Fruit fly (Drosophila melanogaster) whole organism, embryonic: ENCODE data around the gene Snm1.

Experiments
- Atf6 ChIP-seq: fragments of 200-800 bp; sonication (Bioruptor generic); IDR thresholded peaks from 2 replicates; pipeline ENCODE4 v1.3.6; 2022; ENCODE audit warnings: missing biosample characterization, missing genetic modification characterization
- B-H2 ChIP-seq: fragments of 200-800 bp; sonication (Bioruptor generic); optimal IDR thresholded peaks from 2 replicates; lab custom pipeline; 2018; ENCODE audit warnings: missing biosample characterization, mild to moderate bottlenecking, missing genetic modification characterization
- C15 ChIP-seq: fragments of 200-800 bp; sonication (Bioruptor generic); IDR thresholded peaks from 3 replicates; pipeline ENCODE4 v1.3.6; 2022; ENCODE audit warnings: missing biosample characterization, missing genetic modification characterization
- CG10321 ChIP-seq: fragments of 200-800 bp; sonication (Bioruptor generic); IDR thresholded peaks from 2 replicates; pipeline ENCODE4 v1.3.6; 2022; ENCODE audit warnings: missing biosample characterization, missing genetic modification characterization
- CG11695 ChIP-seq: fragments of 200-800 bp; sonication (Bioruptor generic); IDR thresholded peaks from 3 replicates; pipeline ENCODE4 v1.3.6; 2022; ENCODE audit warnings: missing biosample characterization, missing genetic modification characterization
- CG12391 ChIP-seq: fragments of 200-800 bp; sonication (Bioruptor generic); optimal IDR thresholded peaks from 3 replicates; lab custom pipeline; 2018; ENCODE audit warnings: missing biosample characterization, mild to moderate bottlenecking, missing genetic modification characterization, moderate library complexity
- CG13296 ChIP-seq: fragments of 200-800 bp; sonication (Bioruptor generic); optimal IDR thresholded peaks from 3 replicates; lab custom pipeline; 2018; ENCODE audit warnings: missing biosample characterization, mild to moderate bottlenecking, missing genetic modification characterization
- CG13894 ChIP-seq: fragments of 200-800 bp; sonication (Bioruptor generic); optimal IDR thresholded peaks from 3 replicates; lab custom pipeline; 2018; ENCODE audit warnings: missing biosample characterization, mild to moderate bottlenecking, missing genetic modification characterization, moderate library complexity
- CG14710 ChIP-seq: fragments of 200-800 bp; sonication (Bioruptor generic); optimal IDR thresholded peaks from 3 replicates; lab custom pipeline; 2019; ENCODE audit warnings: missing biosample characterization, mild to moderate bottlenecking, missing genetic modification characterization, moderate library complexity
- CG17912 ChIP-seq: fragments of 200-800 bp; sonication (Bioruptor generic); optimal IDR thresholded peaks from 2 replicates; lab custom pipeline; 2018; ENCODE audit warnings: missing biosample characterization, mild to moderate bottlenecking, missing genetic modification characterization
- CG18599 ChIP-seq: fragments of 200-800 bp; sonication (Bioruptor generic); optimal IDR thresholded peaks from 3 replicates; lab custom pipeline; 2017; ENCODE audit warnings: missing biosample characterization, missing genetic modification characterization, mild to moderate bottlenecking, moderate library complexity, missing genetic modification reagents
- CG2678 ChIP-seq: fragments of 200-800 bp; sonication (Bioruptor generic); optimal IDR thresholded peaks from 3 replicates; lab custom pipeline; 2019; ENCODE audit warnings: missing biosample characterization, mild to moderate bottlenecking, missing genetic modification characterization, moderate library complexity
- CG4424 ChIP-seq: fragments of 200-800 bp; sonication (Bioruptor generic); optimal IDR thresholded peaks from 3 replicates; lab custom pipeline; 2016; ENCODE audit warnings: missing biosample characterization, missing genetic modification characterization
- CG4707 ChIP-seq: fragments of 200-800 bp; sonication (Bioruptor generic); optimal IDR thresholded peaks from 2 replicates; lab custom pipeline; 2018; ENCODE audit warnings: missing biosample characterization, mild to moderate bottlenecking, missing genetic modification characterization, moderate library complexity
- CG4730 ChIP-seq: fragments of 200-800 bp; sonication (Bioruptor generic); IDR thresholded peaks from 2 replicates; pipeline ENCODE4 v1.3.6; 2022; ENCODE audit warnings: missing biosample characterization, missing genetic modification characterization
- CG4854 ChIP-seq: fragments of 200-800 bp; sonication (Bioruptor generic); optimal IDR thresholded peaks from 2 replicates; lab custom pipeline; 2016; ENCODE audit warnings: missing biosample characterization, missing genetic modification characterization, inconsistent platforms
- CG7556 ChIP-seq: fragments of 200-800 bp; sonication (Bioruptor generic); optimal IDR thresholded peaks from 2 replicates; lab custom pipeline; 2017; ENCODE audit warnings: missing biosample characterization, mild to moderate bottlenecking, missing genetic modification characterization
- CG8924 ChIP-seq: fragments of 200-800 bp; optimal IDR thresholded peaks from 3 replicates; lab custom pipeline; 2019; ENCODE audit warnings: missing biosample characterization, mild to moderate bottlenecking, missing genetic modification characterization, moderate library complexity
- CrebB ChIP-seq: fragments of 200-800 bp; sonication (Bioruptor generic); optimal IDR thresholded peaks from 3 replicates; lab custom pipeline; 2018; ENCODE audit warnings: missing biosample characterization, mild to moderate bottlenecking, missing genetic modification characterization
- Deaf1 ChIP-seq: fragments of 200-800 bp; optimal IDR thresholded peaks from 3 replicates; lab custom pipeline; 2019; ENCODE audit warnings: missing biosample characterization, mild to moderate bottlenecking, missing genetic modification characterization, moderate library complexity
- Dip2 ChIP-seq: fragments of 200-800 bp; sonication (Bioruptor generic); IDR thresholded peaks from 2 replicates; pipeline ENCODE4 v1.3.6; 2022; ENCODE audit warnings: missing biosample characterization, missing genetic modification characterization
- Hey ChIP-seq: fragments of 200-800 bp; sonication (Bioruptor generic); optimal IDR thresholded peaks from 3 replicates; lab custom pipeline; 2018; ENCODE audit warnings: missing biosample characterization, mild to moderate bottlenecking, missing genetic modification characterization
- HmgZ ChIP-seq: fragments of 200-800 bp; sonication (Bioruptor generic); optimal IDR thresholded peaks from 2 replicates; lab custom pipeline; 2018; ENCODE audit warnings: missing biosample characterization, mild to moderate bottlenecking, missing genetic modification characterization
- Hmr ChIP-seq: fragments of 200-800 bp; sonication (Bioruptor generic); optimal IDR thresholded peaks from 3 replicates; lab custom pipeline; 2017; ENCODE audit warnings: mild to moderate bottlenecking, missing biosample characterization, missing genetic modification reagents, missing genetic modification characterization
- Hsf ChIP-seq: fragments of 200-800 bp; sonication (Bioruptor generic); optimal IDR thresholded peaks from 3 replicates; lab custom pipeline; 2016; ENCODE audit warnings: missing biosample characterization, missing genetic modification characterization
- Jarid2 ChIP-seq: fragments of 200-800 bp; sonication (Bioruptor generic); optimal IDR thresholded peaks from 3 replicates; lab custom pipeline; 2017; ENCODE audit warnings: mild to moderate bottlenecking, missing biosample characterization, missing genetic modification reagents, missing genetic modification characterization
- Neu2 ChIP-seq: fragments of 200-800 bp; sonication (Bioruptor generic); optimal IDR thresholded peaks from 3 replicates; lab custom pipeline; 2016; ENCODE audit warnings: missing biosample characterization, missing genetic modification characterization, borderline replicate concordance
- Six4 ChIP-seq: fragments of 200-800 bp; sonication (Bioruptor generic); optimal IDR thresholded peaks from 2 replicates; lab custom pipeline; 2016; ENCODE audit warnings: missing biosample characterization, missing genetic modification characterization
- Xbp1 ChIP-seq: fragments of 200-800 bp; sonication (Bioruptor generic); optimal IDR thresholded peaks from 3 replicates; lab custom pipeline; 2016; ENCODE audit warnings: missing biosample characterization, mild to moderate bottlenecking, missing genetic modification characterization
- Xrp1 ChIP-seq: fragments of 200-800 bp; sonication (Bioruptor generic); IDR thresholded peaks from 2 replicates; pipeline ENCODE4 v1.3.6; 2022; ENCODE audit warnings: missing biosample characterization, missing genetic modification characterization
- ab ChIP-seq: fragments of 200-800 bp; sonication (Bioruptor generic); optimal IDR thresholded peaks from 2 replicates; lab custom pipeline; 2016; ENCODE audit warnings: missing biosample characterization, missing genetic modification characterization
- cato ChIP-seq: fragments of 200-800 bp; sonication (Bioruptor generic); optimal IDR thresholded peaks from 2 replicates; lab custom pipeline; 2016; ENCODE audit warnings: missing biosample characterization, missing genetic modification characterization, borderline replicate concordance
- crc ChIP-seq: fragments of 200-800 bp; sonication (Bioruptor generic); optimal IDR thresholded peaks from 2 replicates; lab custom pipeline; 2016; ENCODE audit warnings: missing biosample characterization, missing genetic modification characterization
- cwo ChIP-seq: fragments of 200-800 bp; sonication (Bioruptor generic); optimal IDR thresholded peaks from 3 replicates; lab custom pipeline; 2017; ENCODE audit warnings: missing biosample characterization, missing genetic modification characterization, mild to moderate bottlenecking, moderate library complexity, missing genetic modification reagents
- gsb ChIP-seq: fragments of 200-800 bp; sonication (Bioruptor generic); IDR thresholded peaks from 2 replicates; pipeline ENCODE4 v1.3.6; 2022; ENCODE audit warnings: missing biosample characterization, missing genetic modification characterization
- gsb-n ChIP-seq: fragments of 200-800 bp; sonication (Bioruptor generic); optimal IDR thresholded peaks from 3 replicates; lab custom pipeline; 2018; ENCODE audit warnings: missing biosample characterization, mild to moderate bottlenecking, missing genetic modification characterization
- hbn ChIP-seq: fragments of 200-800 bp; sonication (Bioruptor generic); IDR thresholded peaks from 2 replicates; pipeline ENCODE4 v1.3.6; 2022; ENCODE audit warnings: missing biosample characterization, missing genetic modification characterization; ENCODE audit not compliant: partially characterized antibody
- jumu ChIP-seq: fragments of 200-800 bp; sonication (Bioruptor generic); optimal IDR thresholded peaks from 3 replicates; lab custom pipeline; 2016; ENCODE audit warnings: missing biosample characterization, missing genetic modification characterization
- nau ChIP-seq: fragments of 200-800 bp; sonication (Bioruptor generic); optimal IDR thresholded peaks from 3 replicates; lab custom pipeline; 2017; ENCODE audit warnings: missing biosample characterization, mild to moderate bottlenecking, missing genetic modification characterization, missing genetic modification reagents
- onecut ChIP-seq: fragments of 200-800 bp; sonication (Bioruptor generic); IDR thresholded peaks from 2 replicates; pipeline ENCODE4 v1.3.6; 2022; ENCODE audit warnings: missing biosample characterization, missing genetic modification characterization
- phol ChIP-seq: fragments of 200-800 bp; sonication (Bioruptor generic); optimal IDR thresholded peaks from 3 replicates; lab custom pipeline; 2018; ENCODE audit warnings: missing biosample characterization, mild to moderate bottlenecking, missing genetic modification characterization, moderate library complexity
- sd ChIP-seq: fragments of 200-800 bp; sonication (Bioruptor generic); optimal IDR thresholded peaks from 3 replicates; lab custom pipeline; 2018; ENCODE audit warnings: missing biosample characterization, mild to moderate bottlenecking, missing genetic modification characterization, moderate library complexity
- slp2 ChIP-seq: fragments of 200-800 bp; sonication (Bioruptor generic); optimal IDR thresholded peaks from 2 replicates; lab custom pipeline; 2016; ENCODE audit warnings: missing biosample characterization, missing genetic modification characterization
- tgo ChIP-seq: fragments of 200-800 bp; sonication (Bioruptor generic); IDR thresholded peaks from 3 replicates; pipeline ENCODE4 v1.3.6; 2022; ENCODE audit warnings: missing biosample characterization, missing genetic modification characterization
- tio ChIP-seq: fragments of 200-800 bp; sonication (Bioruptor generic); optimal IDR thresholded peaks from 2 replicates; lab custom pipeline; 2017; ENCODE audit warnings: missing biosample characterization, missing genetic modification characterization, inconsistent platforms
- twi ChIP-seq: fragments of 200-800 bp; optimal IDR thresholded peaks from 2 replicates; lab custom pipeline; 2019; ENCODE audit warnings: missing biosample characterization, mild to moderate bottlenecking, missing genetic modification characterization, moderate library complexity
- wek ChIP-seq: fragments of 200-800 bp; sonication (Bioruptor generic); optimal IDR thresholded peaks from 3 replicates; lab custom pipeline; 2018; ENCODE audit warnings: missing biosample characterization, mild to moderate bottlenecking, missing genetic modification characterization, moderate library complexity
- zfh1 ChIP-seq: fragments of 200-800 bp; sonication (Bioruptor generic); IDR thresholded peaks from 3 replicates; pipeline ENCODE4 v1.3.6; 2022; ENCODE audit warnings: missing biosample characterization, missing genetic modification characterization

The Snm1 gene

DNA sequence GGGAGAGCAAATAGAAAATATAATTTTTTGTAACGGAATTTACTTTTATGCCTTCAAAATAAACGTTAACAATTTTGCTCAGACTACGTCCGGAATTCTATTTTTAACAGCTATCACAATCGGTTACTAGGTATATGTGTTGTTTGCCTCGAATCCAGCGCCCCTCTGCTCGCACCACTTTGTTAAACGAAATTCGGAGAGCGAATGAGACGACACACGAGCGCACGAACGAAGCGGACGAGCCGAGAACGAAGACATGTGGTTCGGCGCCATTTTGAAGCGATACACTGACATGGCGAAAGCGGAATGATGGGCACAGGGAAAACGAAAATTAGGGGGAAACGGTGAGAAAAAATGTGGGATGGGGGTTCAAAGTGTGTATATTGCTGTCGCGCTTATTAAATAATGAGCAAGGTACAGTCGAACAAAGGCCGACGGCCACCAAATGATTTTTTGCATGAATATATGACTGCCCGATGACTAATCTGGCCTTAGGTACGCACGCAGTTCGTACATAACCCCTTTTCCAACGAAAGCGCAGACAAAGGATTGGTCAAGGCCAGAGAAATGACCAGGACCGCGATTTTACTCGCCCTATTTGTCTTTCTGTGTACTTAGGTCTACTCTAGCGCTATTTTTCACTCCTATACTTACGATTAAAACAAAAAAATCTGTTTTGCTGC, 45.6 kb downstream of the Snm1 start (continued):
- peak; percentile 1 for TF ChIP-seq Xbp1 (GFP tag; lab: Kevin White, UChicago)
- peak; percentile 9 for TF ChIP-seq Hmr
- TF ChIP-seq onecut = peak; percentile 16; the same call in 1 of the 2 replicates
- peak; percentile 100 for TF ChIP-seq Deaf1 (tag; lab: Kevin White, UChicago)
- TF ChIP-seq Six4 (GFP tag; lab: Kevin White, UChicago) = no peak
- TF ChIP-seq wek (GFP tag; lab: Kevin White, UChicago) = peak; percentile 58
- TF ChIP-seq CG12391 (tag; lab: Kevin White, UChicago) = peak; percentile 22
- TF ChIP-seq CG11695 (GFP tag; lab: Robert Waterston, UW) = no peak
- peak; percentile 33 for TF ChIP-seq CG13296 (GFP tag; lab: Kevin White, UChicago)
- peak; percentile 95 for TF ChIP-seq sd (tag; lab: Kevin White, UChicago)
- TF ChIP-seq B-H2 (GFP tag; lab: Kevin White, UChicago) = peak; percentile 79
- peak; percentile 85 for TF ChIP-seq CG17912 (GFP tag; lab: Kevin White, UChicago)
- peak; percentile 55 for TF ChIP-seq CG8924 (tag; lab: Kevin White, UChicago)
- TF ChIP-seq tio (GFP tag; lab: Kevin White, UChicago) = no peak
- TF ChIP-seq Hsf (GFP tag; lab: Kevin White, UChicago) = no peak
- TF ChIP-seq CG2678 (tag; lab: Kevin White, UChicago) = peak; percentile 30

DNA sequence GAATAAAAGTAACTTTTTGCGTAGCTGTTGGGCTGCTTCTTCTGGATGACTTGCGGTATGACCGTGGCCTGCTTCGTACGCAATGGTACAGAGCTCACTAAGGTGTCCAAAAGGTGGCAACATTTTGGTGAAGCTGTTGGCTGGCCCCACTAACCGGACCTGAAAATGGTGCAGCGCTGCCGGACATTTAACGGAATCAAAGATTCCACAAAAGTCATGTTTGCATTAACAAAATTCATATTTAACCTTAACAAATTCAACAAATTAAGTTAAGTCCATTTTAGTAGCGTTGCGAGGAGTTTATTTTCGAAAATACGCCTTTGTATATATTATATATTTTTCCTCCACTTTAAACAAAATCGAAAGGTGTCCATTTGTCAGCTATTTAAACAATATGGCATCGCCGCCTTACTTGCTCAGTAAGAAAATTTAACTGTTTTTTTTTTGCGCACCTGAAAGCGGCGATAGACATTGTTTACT, 46.2 kb downstream of the Snm1 start, which contains the start of the genes kra and SecS:
Gene kra (minus strand): TSS at position 93 of the 480 bp plus-strand sequence.
Gene SecS (plus strand): TSS at position 390 of the 480 bp plus-strand sequence.
- TF ChIP-seq Neu2 (no peak), gsb (no peak), CG4707 (no peak), gsb-n (tag; lab: Kevin White, UChicago) (no peak), cato (GFP tag; lab: Kevin White, UChicago) (peak; percentile 5), CG4424 (GFP tag; lab: Kevin White, UChicago) (peak; percentile 71), ab (GFP tag; lab: Kevin White, UChicago) (no peak), CG4854 (GFP tag; lab: Kevin White, UChicago) (peak; percentile 44), cwo (GFP tag; lab: Kevin White, UChicago) (no peak), HmgZ (peak; percentile 63), CG10321 (GFP tag; lab: Robert Waterston, UW) (no peak), CG2678 (tag; lab: Kevin White, UChicago) (peak; percentile 67), CG18599 (GFP tag; lab: Kevin White, UChicago) (peak; percentile 72), jumu (peak; percentile 48), CG4730 (GFP tag; lab: Robert Waterston, UW) (no peak), Dip2 (GFP tag; lab: Robert Waterston, UW) (no peak), C15 (GFP tag; lab: Robert Waterston, UW) (no peak), Atf6 (GFP tag; lab: Robert Waterston, UW) (no peak), CrebB (tag; lab: Kevin White, UChicago) (peak; percentile 56), CG7556 (GFP tag; lab: Kevin White, UChicago) (peak; percentile 62), CG13894 (tag; lab: Kevin White, UChicago) (peak; percentile 14), Jarid2 (GFP tag; lab: Kevin White, UChicago) (no peak), crc (GFP tag; lab: Kevin White, UChicago) (no peak), Hey (tag; lab: Kevin White, UChicago) (no peak), hbn (GFP tag; lab: Robert Waterston, UW) (no peak), CG14710 (tag; lab: Kevin White, UChicago) (peak; percentile 86), nau (GFP tag; lab: Kevin White, UChicago) (no peak), zfh1 (no peak), twi (tag; lab: Kevin White, UChicago) (peak; percentile 27), tgo (GFP tag; lab: Robert Waterston, UW) (no peak), phol (tag; lab: Kevin White, UChicago) (peak; percentile 82), Xrp1 (GFP tag; lab: Robert Waterston, UW) (no peak), slp2 (GFP tag; lab: Kevin White, UChicago) (peak; percentile 36)
